Worm (Caenorhabditis elegans) whole organism, L1 larva: ENCODE measurements around the gene ZC155.2.

ENCODE experiments used
- C04F5.9 ChIP-seq: sonication (generic microtip); optimal IDR thresholded peaks from 2 replicates; lab custom pipeline; 2016; ENCODE audit warnings: missing genetic modification characterization, missing compliant biosample characterization
- C16A3.4 ChIP-seq: fragments of 150-350 bp; optimal IDR thresholded peaks from 2 replicates; lab custom pipeline; 2014; ENCODE audit warnings: missing biosample characterization, missing genetic modification characterization
- C34B4.2 ChIP-seq: sonication (generic microtip); optimal IDR thresholded peaks from 2 replicates; lab custom pipeline; 2017; ENCODE audit warnings: mild to moderate bottlenecking, missing genetic modification characterization, missing compliant biosample characterization
- F16B12.6 ChIP-seq: fragments of 150-350 bp; optimal IDR thresholded peaks from 2 replicates; lab custom pipeline; 2014; ENCODE audit warnings: missing biosample characterization, missing genetic modification characterization
- ceh-63 ChIP-seq: fragments of 200-800 bp; sonication (Bioruptor generic); optimal IDR thresholded peaks from 2 replicates; lab custom pipeline; 2018; ENCODE audit warnings: mild to moderate bottlenecking, missing genetic modification characterization, missing compliant biosample characterization
- ceh-8 ChIP-seq: fragments of 200-800 bp; sonication (Bioruptor generic); optimal IDR thresholded peaks from 2 replicates; lab custom pipeline; 2018; ENCODE audit warnings: mild to moderate bottlenecking, missing genetic modification characterization, moderate library complexity, missing compliant biosample characterization
- ceh-82 ChIP-seq, 3 experiments: fragments of 150-350 bp in 1 of 3; sonication (generic microtip) in 2 of 3; optimal IDR thresholded peaks; 2 replicates each; lab custom pipeline; 2014 to 2017; ENCODE audit warnings: missing biosample characterization in 3 of 3, missing genetic modification characterization in 3 of 3
- ceh-88 ChIP-seq: fragments of 200-800 bp; sonication (Bioruptor generic); IDR thresholded peaks from 2 replicates; pipeline ENCODE4 v1.3.6; 2022; ENCODE audit warnings: missing genetic modification characterization, missing compliant biosample characterization
- ceh-90 ChIP-seq: sonication (generic microtip); optimal IDR thresholded peaks from 2 replicates; lab custom pipeline; 2016; ENCODE audit warnings: missing genetic modification characterization, missing compliant biosample characterization
- ces-1 ChIP-seq: fragments of 150-350 bp; optimal IDR thresholded peaks from 2 replicates; lab custom pipeline; 2014; ENCODE audit warnings: missing biosample characterization, missing genetic modification reagents, missing genetic modification characterization
- dpl-1 ChIP-seq, 3 experiments: fragments of 150-350 bp in 2 of 3; sonication (generic microtip) in 1 of 3; optimal IDR thresholded peaks; 2 replicates each; lab custom pipeline; 2014 to 2017; ENCODE audit warnings: missing biosample characterization in 3 of 3, missing genetic modification characterization in 3 of 3, missing genetic modification reagents in 3 of 3
- dsc-1 ChIP-seq: sonication (generic microtip); optimal IDR thresholded peaks from 2 replicates; lab custom pipeline; 2016; ENCODE audit warnings: mild to moderate bottlenecking, missing genetic modification characterization, missing compliant biosample characterization
- efl-1 ChIP-seq, 4 experiments: fragments of 150-350 bp; optimal IDR thresholded peaks in 3 of 4; peaks in 1 of 4; 1 replicate in 1 of 4; 2 replicates in 3 of 4; lab custom pipeline; 2014; ENCODE audit warnings: missing biosample characterization in 2 of 4, missing genetic modification characterization in 2 of 4, missing genetic modification reagents in 2 of 4
- egl-13 ChIP-seq: sonication (generic microtip); optimal IDR thresholded peaks from 2 replicates; lab custom pipeline; 2016; ENCODE audit warnings: missing genotype, missing genetic modification reagents, missing genetic modification characterization, missing compliant biosample characterization
- elt-3 ChIP-seq, 6 experiments: fragments of 150-350 bp in 1 of 6; sonication (generic microtip); optimal IDR thresholded peaks; 2 replicates each; lab custom pipeline; 2017 to 2018; ENCODE audit warnings: missing biosample characterization in 6 of 6, missing genetic modification characterization in 6 of 6, inconsistent platforms in 1 of 6
- ets-5 ChIP-seq: fragments of 200-800 bp; sonication (Bioruptor generic); IDR thresholded peaks from 2 replicates; pipeline ENCODE4 v1.3.6; 2022; ENCODE audit warnings: missing genetic modification characterization, missing compliant biosample characterization
- fkh-4 ChIP-seq: sonication (generic microtip); optimal IDR thresholded peaks from 2 replicates; lab custom pipeline; 2016; ENCODE audit warnings: missing compliant biosample characterization, missing genetic modification characterization, borderline replicate concordance
- fkh-8 ChIP-seq: sonication (generic microtip); optimal IDR thresholded peaks from 2 replicates; lab custom pipeline; 2016; ENCODE audit warnings: mild to moderate bottlenecking, missing genetic modification characterization, missing compliant biosample characterization
- grh-1 ChIP-seq: fragments of 200-800 bp; sonication (Bioruptor generic); IDR thresholded peaks from 2 replicates; pipeline ENCODE4 v1.3.6; 2022; ENCODE audit warnings: missing genetic modification reagents, missing genetic modification characterization, missing compliant biosample characterization
- hlh-17 ChIP-seq: fragments of 200-800 bp; sonication (Bioruptor generic); optimal IDR thresholded peaks from 2 replicates; lab custom pipeline; 2018; ENCODE audit warnings: missing genetic modification characterization, mild to moderate bottlenecking, missing compliant biosample characterization, moderate library complexity, borderline replicate concordance
- hlh-4 ChIP-seq: sonication (generic microtip); optimal IDR thresholded peaks from 2 replicates; lab custom pipeline; 2016; ENCODE audit warnings: mild to moderate bottlenecking, missing genetic modification characterization, missing compliant biosample characterization
- isw-1 ChIP-seq: fragments of 200-800 bp; sonication (Bioruptor generic); IDR thresholded peaks from 2 replicates; pipeline ENCODE4 v1.3.6; 2022; ENCODE audit warnings: missing genetic modification characterization, missing compliant biosample characterization
- jun-1 ChIP-seq: fragments of 150-350 bp; optimal IDR thresholded peaks from 2 replicates; lab custom pipeline; 2014; ENCODE audit warnings: missing biosample characterization, missing genetic modification reagents, missing genetic modification characterization
- lin-13 ChIP-seq: fragments of 150-350 bp; optimal IDR thresholded peaks from 2 replicates; lab custom pipeline; 2014; ENCODE audit warnings: missing biosample characterization, missing genetic modification reagents, missing genetic modification characterization
- lin-14 ChIP-seq: fragments of 200-800 bp; sonication (Bioruptor generic); optimal IDR thresholded peaks from 2 replicates; lab custom pipeline; 2018; ENCODE audit warnings: mild to moderate bottlenecking, missing genetic modification characterization, moderate library complexity, missing compliant biosample characterization
- lin-35 ChIP-seq, 2 experiments: fragments of 150-350 bp; optimal IDR thresholded peaks; 2 replicates each; lab custom pipeline; 2014; ENCODE audit warnings: missing biosample characterization in 2 of 2, missing genetic modification characterization in 2 of 2, missing genetic modification reagents in 2 of 2
- lin-39 ChIP-seq: fragments of 150-350 bp; optimal IDR thresholded peaks from 2 replicates; lab custom pipeline; 2014; ENCODE audit warnings: missing biosample characterization, missing genetic modification reagents, missing genetic modification characterization
- lsy-2 ChIP-seq, 2 experiments: fragments of 150-350 bp; optimal IDR thresholded peaks; 2 replicates each; lab custom pipeline; 2014; ENCODE audit warnings: missing biosample characterization in 2 of 2, missing genetic modification characterization in 2 of 2
- mdl-1 ChIP-seq, 2 experiments: fragments of 150-350 bp; optimal IDR thresholded peaks; 2 replicates each; lab custom pipeline; 2014 to 2017; ENCODE audit warnings: missing biosample characterization in 2 of 2, missing genetic modification characterization in 2 of 2, inconsistent platforms in 1 of 2
- mef-2 ChIP-seq: fragments of 150-350 bp; optimal IDR thresholded peaks from 2 replicates; lab custom pipeline; 2014; ENCODE audit warnings: missing biosample characterization, missing genetic modification characterization
- mep-1 ChIP-seq: fragments of 150-350 bp; optimal IDR thresholded peaks from 2 replicates; lab custom pipeline; 2014; ENCODE audit warnings: missing biosample characterization, missing genetic modification characterization
- nhr-12 ChIP-seq: sonication (generic microtip); optimal IDR thresholded peaks from 2 replicates; lab custom pipeline; 2017; ENCODE audit warnings: missing biosample characterization, missing genetic modification characterization
- nhr-20 ChIP-seq: sonication (generic microtip); optimal IDR thresholded peaks from 2 replicates; lab custom pipeline; 2016; ENCODE audit warnings: mild to moderate bottlenecking, missing genetic modification characterization, missing compliant biosample characterization
- nhr-237 ChIP-seq: fragments of 150-350 bp; optimal IDR thresholded peaks from 2 replicates; lab custom pipeline; 2014; ENCODE audit warnings: missing biosample characterization, missing genetic modification characterization
- nhr-47 ChIP-seq: sonication (generic microtip); optimal IDR thresholded peaks from 2 replicates; lab custom pipeline; 2016; ENCODE audit warnings: mild to moderate bottlenecking, missing genetic modification characterization, moderate library complexity, missing compliant biosample characterization
- nhr-71 ChIP-seq: sonication (generic microtip); optimal IDR thresholded peaks from 2 replicates; lab custom pipeline; 2016; ENCODE audit warnings: mild to moderate bottlenecking, missing genetic modification characterization, moderate library complexity, missing compliant biosample characterization
- nhr-76 ChIP-seq: sonication (generic microtip); optimal IDR thresholded peaks from 2 replicates; lab custom pipeline; 2017; ENCODE audit warnings: missing biosample characterization, missing genetic modification characterization
- nhr-84 ChIP-seq: sonication (generic microtip); optimal IDR thresholded peaks from 2 replicates; lab custom pipeline; 2017; ENCODE audit warnings: missing biosample characterization, missing genetic modification characterization
- nhr-90 ChIP-seq: sonication (generic microtip); optimal IDR thresholded peaks from 2 replicates; lab custom pipeline; 2016; ENCODE audit warnings: mild to moderate bottlenecking, missing genetic modification characterization, missing compliant biosample characterization; ENCODE audit not compliant: poor library complexity
- pag-3 ChIP-seq: sonication (generic microtip); optimal IDR thresholded peaks from 2 replicates; lab custom pipeline; 2017; ENCODE audit warnings: missing genetic modification characterization, mild to moderate bottlenecking, missing compliant biosample characterization, antibody characterized with exemption, borderline replicate concordance; ENCODE audit not compliant: insufficient read depth
- skn-1 ChIP-seq: fragments of 150-350 bp; optimal IDR thresholded peaks from 2 replicates; lab custom pipeline; 2014; ENCODE audit warnings: missing biosample characterization, missing genetic modification characterization
- snu-23 ChIP-seq: sonication (generic microtip); optimal IDR thresholded peaks from 2 replicates; lab custom pipeline; 2016; ENCODE audit warnings: missing genetic modification characterization, missing compliant biosample characterization
- sox-4 ChIP-seq: sonication (generic microtip); optimal IDR thresholded peaks from 2 replicates; lab custom pipeline; 2016; ENCODE audit warnings: missing genetic modification characterization, missing compliant biosample characterization
- sptf-1 ChIP-seq: fragments of 150-350 bp; optimal IDR thresholded peaks from 2 replicates; lab custom pipeline; 2014; ENCODE audit warnings: missing biosample characterization, missing genetic modification characterization
- sup-37 ChIP-seq: fragments of 200-800 bp; sonication (Bioruptor generic); optimal IDR thresholded peaks from 2 replicates; lab custom pipeline; 2018; ENCODE audit warnings: mild to moderate bottlenecking, missing genetic modification characterization, missing compliant biosample characterization
- unc-30 ChIP-seq: sonication (generic microtip); optimal IDR thresholded peaks from 2 replicates; lab custom pipeline; 2017; ENCODE audit warnings: missing biosample characterization, missing genetic modification characterization
- unc-62 ChIP-seq: fragments of 150-350 bp; optimal IDR thresholded peaks from 2 replicates; lab custom pipeline; 2014; ENCODE audit warnings: missing biosample characterization, missing genetic modification reagents, missing genetic modification characterization
- unc-86 ChIP-seq: sonication (generic microtip); optimal IDR thresholded peaks from 2 replicates; lab custom pipeline; 2016; ENCODE audit warnings: missing genetic modification characterization, missing compliant biosample characterization
- unc-98 ChIP-seq: fragments of 200-800 bp; sonication (Bioruptor generic); IDR thresholded peaks from 2 replicates; pipeline ENCODE4 v1.3.6; 2022; ENCODE audit warnings: missing genetic modification characterization, missing compliant biosample characterization
- zag-1 ChIP-seq: fragments of 150-350 bp; optimal IDR thresholded peaks from 2 replicates; lab custom pipeline; 2014; ENCODE audit warnings: missing biosample characterization, missing genetic modification characterization
- ztf-11 ChIP-seq, 2 experiments: sonication (generic microtip); optimal IDR thresholded peaks; 2 replicates each; lab custom pipeline; 2016 to 2017; ENCODE audit warnings: missing genetic modification characterization in 2 of 2, missing biosample characterization in 1 of 2, missing compliant biosample characterization in 1 of 2
- ztf-4 ChIP-seq: fragments of 150-350 bp; optimal IDR thresholded peaks from 2 replicates; lab custom pipeline; 2014; ENCODE audit warnings: missing biosample characterization, missing genetic modification characterization

The ZC155.2 gene

ce11 chrIII:5190179-5190578, 28.6 kb upstream of the ZC155.2 start (continued):
- no peak for TF ChIP-seq sup-37
- no peak for TF ChIP-seq mep-1 (tag; lab: Kevin White, UChicago)
- TF ChIP-seq pag-3 (tag; lab: Kevin White, UChicago): no peak
- TF ChIP-seq sptf-1 (tag; lab: Kevin White, UChicago): no peak
- TF ChIP-seq lin-35 (GFP tag; optimal IDR thresholded peaks at IDR 0.05; lab: Kevin White, UChicago): peak; percentile 85 to 93
- no peak for TF ChIP-seq unc-98 (GFP tag; lab: Robert Waterston, UW)
- peak; percentile 58 for TF ChIP-seq nhr-20 (tag; lab: Kevin White, UChicago)
- peak; percentile 83 for TF ChIP-seq ceh-90 (tag; lab: Kevin White, UChicago)
- TF ChIP-seq ceh-63 (GFP tag; lab: Kevin White, UChicago): no peak
- TF ChIP-seq mef-2: no peak
- TF ChIP-seq egl-13: peak; percentile 57
- no peak for TF ChIP-seq zag-1 (tag; lab: Kevin White, UChicago)
- peak; percentile 70 for TF ChIP-seq nhr-90 (tag; lab: Kevin White, UChicago)
- no peak for TF ChIP-seq isw-1 (GFP tag; lab: Robert Waterston, UW)
- no peak for TF ChIP-seq lin-13
- TF ChIP-seq ztf-11 (tag; optimal IDR thresholded peaks at IDR 0.05; lab: Kevin White, UChicago): peak in 1 of 2 experiments; percentile 67
- no peak for TF ChIP-seq nhr-237 (tag; lab: Kevin White, UChicago)
- TF ChIP-seq efl-1 (optimal IDR thresholded peaks at IDR 0.05; lab: Kevin White, UChicago): peak; percentile 91 to 93
- TF ChIP-seq efl-1 (GFP tag; optimal IDR thresholded peaks at IDR 0.05 in 1 of 2; lab: Kevin White, UChicago): peak; percentile 90 to 99
- peak; percentile 60 for TF ChIP-seq sox-4 (tag; lab: Kevin White, UChicago)
- TF ChIP-seq dsc-1 (tag; lab: Kevin White, UChicago): peak; percentile 41
- no peak for TF ChIP-seq ets-5 (GFP tag; lab: Robert Waterston, UW)
- no peak for TF ChIP-seq hlh-17 (GFP tag; lab: Kevin White, UChicago)
- TF ChIP-seq fkh-8 (tag; lab: Kevin White, UChicago): no peak
- peak; percentile 34 to 59 for TF ChIP-seq lsy-2 (tag; optimal IDR thresholded peaks at IDR 0.05; lab: Kevin White, UChicago)
- TF ChIP-seq snu-23: peak; percentile 39
- TF ChIP-seq C04F5.9: peak; percentile 7
- TF ChIP-seq ztf-4 (tag; lab: Kevin White, UChicago): no peak
- TF ChIP-seq unc-62 (GFP tag; lab: Kevin White, UChicago): no peak
- TF ChIP-seq mdl-1 (tag; optimal IDR thresholded peaks at IDR 0.05; lab: Kevin White, UChicago): no peak
- no peak for TF ChIP-seq unc-30 (tag; lab: Kevin White, UChicago)
- no peak for TF ChIP-seq ceh-8 (GFP tag; lab: Kevin White, UChicago)
- peak; percentile 22 for TF ChIP-seq skn-1 (tag; lab: Kevin White, UChicago)
- TF ChIP-seq F16B12.6 (tag; lab: Kevin White, UChicago): no peak
- TF ChIP-seq nhr-71: peak; percentile 70
- TF ChIP-seq unc-86: no peak
- peak; percentile 56 for TF ChIP-seq fkh-4 (tag; lab: Kevin White, UChicago)
- TF ChIP-seq nhr-47: peak; percentile 64
- TF ChIP-seq nhr-84 (tag; lab: Kevin White, UChicago): no peak
- TF ChIP-seq elt-3 (tag; optimal IDR thresholded peaks at IDR 0.05; lab: Kevin White, UChicago): no peak
- no peak for TF ChIP-seq ceh-88
- no peak for TF ChIP-seq nhr-76 (tag; lab: Kevin White, UChicago)
- no peak for TF ChIP-seq lin-39 (tag; lab: Kevin White, UChicago)
- no peak for TF ChIP-seq ces-1 (GFP tag; lab: Kevin White, UChicago)
- no peak for TF ChIP-seq hlh-4 (tag; lab: Kevin White, UChicago)
- peak; percentile 84 to 92 (median 89) for TF ChIP-seq dpl-1 (GFP tag; optimal IDR thresholded peaks at IDR 0.05; lab: Kevin White, UChicago)
- TF ChIP-seq C34B4.2 (tag; lab: Kevin White, UChicago): no peak
- peak; percentile 43; the same call in 1 of the 2 replicates for TF ChIP-seq grh-1
- no peak for TF ChIP-seq jun-1
- TF ChIP-seq C16A3.4: no peak
- TF ChIP-seq lin-14: no peak
- peak in 1 of 3 experiments; percentile 8 for TF ChIP-seq ceh-82 (tag; optimal IDR thresholded peaks at IDR 0.05; lab: Kevin White, UChicago)
- TF ChIP-seq nhr-12 (tag; lab: Kevin White, UChicago): no peak
